Worm (Caenorhabditis elegans) whole organism, mixed stage, embryonic: ENCODE measurements around the gene srbc-66.

ENCODE experiments used
- M03D4.4 ChIP-seq: sonication (generic microtip); optimal IDR thresholded peaks from 2 replicates; lab custom pipeline; 2017; ENCODE audit warnings: mild to moderate bottlenecking, missing genetic modification characterization, missing compliant biosample characterization
- bed-3 ChIP-seq: fragments of 200-800 bp; sonication (Bioruptor generic); optimal IDR thresholded peaks from 3 replicates; lab custom pipeline; 2018; ENCODE audit warnings: mild to moderate bottlenecking, missing genetic modification characterization, moderate library complexity, missing compliant biosample characterization
- blmp-1 ChIP-seq: fragments of 150-350 bp; optimal IDR thresholded peaks from 2 replicates; lab custom pipeline; 2014; ENCODE audit warnings: missing biosample characterization, missing genetic modification characterization
- ceh-39 ChIP-seq: fragments of 150-350 bp; optimal IDR thresholded peaks from 2 replicates; lab custom pipeline; 2014; ENCODE audit warnings: missing biosample characterization, missing genetic modification characterization
- ceh-43 ChIP-seq: fragments of 200-800 bp; sonication (Bioruptor generic); optimal IDR thresholded peaks from 2 replicates; lab custom pipeline; 2018; ENCODE audit warnings: mild to moderate bottlenecking, missing genetic modification characterization, moderate library complexity, missing compliant biosample characterization
- ceh-83 ChIP-seq: fragments of 200-800 bp; sonication (Bioruptor generic); optimal IDR thresholded peaks from 2 replicates; lab custom pipeline; 2018; ENCODE audit warnings: mild to moderate bottlenecking, missing genetic modification characterization, missing compliant biosample characterization
- ces-1 ChIP-seq: fragments of 150-350 bp; optimal IDR thresholded peaks from 2 replicates; lab custom pipeline; 2014; ENCODE audit warnings: missing biosample characterization, missing genetic modification reagents, missing genetic modification characterization
- drap-1 ChIP-seq: fragments of 200-800 bp; sonication (Bioruptor generic); optimal IDR thresholded peaks from 3 replicates; lab custom pipeline; 2018; ENCODE audit warnings: mild to moderate bottlenecking, missing genetic modification characterization, missing compliant biosample characterization
- elt-1 ChIP-seq: sonication (generic microtip); optimal IDR thresholded peaks from 2 replicates; lab custom pipeline; 2017; ENCODE audit warnings: missing genetic modification characterization, mild to moderate bottlenecking, missing compliant biosample characterization, antibody characterized with exemption, moderate library complexity, borderline replicate concordance; ENCODE audit not compliant: insufficient read depth
- elt-3 ChIP-seq: fragments of 150-350 bp; optimal IDR thresholded peaks from 2 replicates; lab custom pipeline; 2014; ENCODE audit warnings: missing biosample characterization, missing genetic modification characterization
- flh-1 ChIP-seq: fragments of 200-800 bp; sonication (Bioruptor generic); optimal IDR thresholded peaks from 2 replicates; lab custom pipeline; 2018; ENCODE audit warnings: mild to moderate bottlenecking, missing genetic modification characterization, moderate library complexity, missing compliant biosample characterization
- ham-2 ChIP-seq: fragments of 200-800 bp; sonication (Bioruptor generic); optimal IDR thresholded peaks from 2 replicates; lab custom pipeline; 2018; ENCODE audit warnings: mild to moderate bottlenecking, missing genetic modification characterization, missing compliant biosample characterization
- hlh-1 ChIP-seq: fragments of 150-350 bp; optimal IDR thresholded peaks from 2 replicates; lab custom pipeline; 2014; ENCODE audit warnings: missing biosample characterization, missing genetic modification reagents, missing genetic modification characterization
- lin-13 ChIP-seq: fragments of 150-350 bp; optimal IDR thresholded peaks from 2 replicates; lab custom pipeline; 2014; ENCODE audit warnings: missing biosample characterization, missing genetic modification characterization
- lin-32 ChIP-seq: fragments of 200-800 bp; sonication (Bioruptor generic); optimal IDR thresholded peaks from 2 replicates; lab custom pipeline; 2018; ENCODE audit warnings: mild to moderate bottlenecking, missing genetic modification characterization, missing compliant biosample characterization
- lsy-2 ChIP-seq: fragments of 150-350 bp; optimal IDR thresholded peaks from 2 replicates; lab custom pipeline; 2014; ENCODE audit warnings: missing biosample characterization, missing genetic modification characterization
- mab-5 ChIP-seq: fragments of 150-350 bp; optimal IDR thresholded peaks from 2 replicates; lab custom pipeline; 2014; ENCODE audit warnings: missing biosample characterization, missing genetic modification characterization
- mep-1 ChIP-seq: fragments of 150-350 bp; optimal IDR thresholded peaks from 2 replicates; lab custom pipeline; 2017; ENCODE audit warnings: missing biosample characterization, missing genetic modification reagents, missing genetic modification characterization, inconsistent platforms
- mls-2 ChIP-seq: sonication (generic microtip); optimal IDR thresholded peaks from 2 replicates; lab custom pipeline; 2016; ENCODE audit warnings: mild to moderate bottlenecking, missing genetic modification characterization, moderate library complexity, missing compliant biosample characterization
- nhr-12 ChIP-seq: fragments of 150-350 bp; optimal IDR thresholded peaks from 2 replicates; lab custom pipeline; 2014; ENCODE audit warnings: missing biosample characterization, missing genetic modification characterization
- nhr-2 ChIP-seq: fragments of 150-350 bp; optimal IDR thresholded peaks from 2 replicates; lab custom pipeline; 2014; ENCODE audit warnings: missing biosample characterization, missing genetic modification characterization
- nhr-237 ChIP-seq: fragments of 150-350 bp; optimal IDR thresholded peaks from 2 replicates; lab custom pipeline; 2014; ENCODE audit warnings: missing biosample characterization, missing genetic modification characterization
- nhr-28 ChIP-seq: fragments of 150-350 bp; optimal IDR thresholded peaks from 2 replicates; lab custom pipeline; 2014; ENCODE audit warnings: missing biosample characterization, missing genetic modification characterization
- nhr-76 ChIP-seq: sonication (generic microtip); optimal IDR thresholded peaks from 2 replicates; lab custom pipeline; 2017; ENCODE audit warnings: missing biosample characterization, missing genetic modification characterization
- pha-4 ChIP-seq: fragments of 150-350 bp; optimal IDR thresholded peaks from 2 replicates; lab custom pipeline; 2018; ENCODE audit warnings: missing biosample characterization, missing genetic modification reagents, missing genetic modification characterization
- sem-2 ChIP-seq: fragments of 200-800 bp; sonication (Bioruptor generic); optimal IDR thresholded peaks from 2 replicates; lab custom pipeline; 2018; ENCODE audit warnings: mild to moderate bottlenecking, missing genetic modification characterization, missing compliant biosample characterization
- sptf-1 ChIP-seq: sonication (generic microtip); optimal IDR thresholded peaks from 2 replicates; lab custom pipeline; 2017; ENCODE audit warnings: mild to moderate bottlenecking, missing genetic modification characterization, moderate library complexity, missing compliant biosample characterization
- tbx-8 ChIP-seq: fragments of 200-800 bp; sonication (Bioruptor generic); optimal IDR thresholded peaks from 2 replicates; lab custom pipeline; 2018; ENCODE audit warnings: mild to moderate bottlenecking, missing genetic modification characterization, moderate library complexity, missing compliant biosample characterization
- unc-120 ChIP-seq: sonication (generic microtip); optimal IDR thresholded peaks from 2 replicates; lab custom pipeline; 2017; ENCODE audit warnings: missing genetic modification characterization, missing compliant biosample characterization; ENCODE audit not compliant: poor library complexity, severe bottlenecking
- unc-39 ChIP-seq: fragments of 150-350 bp; optimal IDR thresholded peaks from 2 replicates; lab custom pipeline; 2014; ENCODE audit warnings: missing biosample characterization, missing genetic modification characterization
- unc-62 ChIP-seq: fragments of 150-350 bp; optimal IDR thresholded peaks from 2 replicates; lab custom pipeline; 2014; ENCODE audit warnings: missing biosample characterization, missing genetic modification reagents, missing genetic modification characterization
- zip-8 ChIP-seq: fragments of 150-350 bp; optimal IDR thresholded peaks from 2 replicates; lab custom pipeline; 2014; ENCODE audit warnings: missing biosample characterization, missing genetic modification characterization

Gene srbc-66

DNA sequence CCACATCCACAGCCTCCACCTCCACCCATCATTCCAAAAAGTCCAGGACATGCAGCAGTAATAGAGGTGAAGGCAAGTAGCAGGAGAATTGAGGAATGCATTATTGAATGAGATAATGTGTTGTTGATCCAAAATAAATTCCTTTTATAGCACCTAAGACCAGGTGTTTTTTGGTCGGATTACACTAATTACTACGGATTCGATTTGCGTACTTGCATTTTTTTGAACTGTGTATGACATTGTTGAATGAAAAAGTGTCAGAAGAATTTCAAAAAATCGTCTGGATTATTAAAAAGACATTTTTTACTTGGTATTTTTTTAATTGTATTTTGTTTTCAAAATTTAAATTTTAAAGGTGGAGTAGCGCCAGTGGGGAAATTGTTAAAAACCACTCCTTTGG, 21.3 kb downstream of the srbc-66 start, which contains the start of gene grl-28:
Gene grl-28 (minus strand): TSS at position 101 of the 400 bp plus-strand sequence.
- TF ChIP-seq unc-62 (GFP tag; lab: Kevin White, UChicago) (no peak), ces-1 (GFP tag; lab: Kevin White, UChicago) (no peak), blmp-1 (no peak), lin-13 (tag; lab: Kevin White, UChicago) (no peak), mep-1 (tag; lab: Kevin White, UChicago) (no peak), nhr-28 (tag; lab: Kevin White, UChicago) (no peak), lin-32 (GFP tag; lab: Kevin White, UChicago) (no peak), drap-1 (GFP tag; lab: Kevin White, UChicago) (no peak), elt-3 (tag; lab: Kevin White, UChicago) (no peak), unc-39 (tag; lab: Kevin White, UChicago) (no peak), nhr-2 (tag; lab: Kevin White, UChicago) (no peak), ceh-83 (GFP tag; lab: Kevin White, UChicago) (no peak), mls-2 (tag; lab: Kevin White, UChicago) (no peak), nhr-237 (tag; lab: Kevin White, UChicago) (no peak), pha-4 (tag; lab: Kevin White, UChicago) (no peak), elt-1 (tag; lab: Kevin White, UChicago) (no peak)

DNA sequence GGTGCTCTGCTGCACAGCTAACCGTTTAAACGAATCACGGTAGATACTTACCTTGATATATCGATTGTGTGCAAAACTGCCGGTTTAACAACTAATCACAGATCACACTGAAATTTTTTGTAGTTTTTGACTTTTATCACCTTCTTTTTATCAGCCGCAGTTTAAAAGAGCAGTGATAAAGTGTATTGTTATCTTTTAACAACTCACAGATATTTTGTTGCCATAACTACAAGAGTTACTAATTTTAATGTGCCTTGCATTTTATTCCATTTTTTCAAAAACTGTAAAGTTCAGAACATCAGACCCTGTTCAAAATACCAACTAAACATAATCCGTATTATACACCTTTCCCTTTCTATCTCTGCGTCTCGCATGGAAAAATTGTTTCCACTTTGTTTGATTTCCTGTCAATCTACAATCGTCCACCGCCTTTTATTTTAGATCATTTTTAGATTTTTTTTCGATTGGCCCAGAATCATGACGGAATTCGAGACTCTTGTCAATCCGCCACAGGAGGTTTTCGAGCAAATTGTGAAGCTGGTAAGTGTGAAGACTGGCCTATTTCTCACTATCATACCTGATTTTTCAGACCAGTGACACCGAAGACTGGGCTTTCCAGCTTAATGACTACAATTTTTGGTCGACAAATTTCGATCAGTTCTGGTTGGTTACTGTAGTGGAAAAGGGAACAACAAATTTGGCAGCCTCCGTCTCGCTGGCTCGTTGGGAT, 22.4 kb downstream of the srbc-66 start, which contains the start of gene T24A6.20:
Gene T24A6.20 (plus strand): TSS at position 395 of the 730 bp plus-strand sequence.
- TF ChIP-seq mls-2 (tag; lab: Kevin White, UChicago) (no peak), tbx-8 (GFP tag; lab: Kevin White, UChicago) (no peak), ceh-39 (tag; lab: Kevin White, UChicago) (peak; percentile 5)

DNA sequence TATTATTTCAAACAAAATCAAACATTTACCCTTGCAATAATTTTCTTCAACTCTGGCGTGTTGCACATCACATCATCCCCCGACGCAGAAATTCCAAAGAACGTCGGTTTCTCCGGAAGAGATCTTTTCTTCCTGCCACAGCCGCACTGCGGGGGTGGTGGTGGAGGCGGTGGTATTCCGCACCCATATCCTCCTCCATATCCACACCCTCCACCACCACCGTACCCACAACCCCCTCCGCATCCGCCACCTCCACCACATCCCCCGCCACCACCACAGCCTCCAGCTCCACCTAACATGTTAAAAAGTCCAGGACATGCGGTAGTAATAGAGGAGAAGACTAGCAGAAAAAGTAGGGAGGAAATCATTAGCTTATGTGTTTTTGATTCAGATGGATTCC, 24.4 kb downstream of the srbc-66 start, which contains the start of gene grl-29:
Gene grl-29 (minus strand): TSS at position 368 of the 400 bp plus-strand sequence.
- TF ChIP-seq nhr-2 (tag; lab: Kevin White, UChicago) (no peak), mab-5 (no peak), ceh-43 (no peak), bed-3 (no peak), sptf-1 (no peak), blmp-1 (no peak), unc-39 (tag; lab: Kevin White, UChicago) (no peak), nhr-28 (tag; lab: Kevin White, UChicago) (no peak), zip-8 (no peak), sem-2 (GFP tag; lab: Kevin White, UChicago) (no peak), ceh-83 (GFP tag; lab: Kevin White, UChicago) (no peak), M03D4.4 (tag; lab: Kevin White, UChicago) (no peak), unc-120 (tag; lab: Kevin White, UChicago) (no peak), mep-1 (tag; lab: Kevin White, UChicago) (no peak), nhr-12 (tag; lab: Kevin White, UChicago) (no peak)

DNA sequence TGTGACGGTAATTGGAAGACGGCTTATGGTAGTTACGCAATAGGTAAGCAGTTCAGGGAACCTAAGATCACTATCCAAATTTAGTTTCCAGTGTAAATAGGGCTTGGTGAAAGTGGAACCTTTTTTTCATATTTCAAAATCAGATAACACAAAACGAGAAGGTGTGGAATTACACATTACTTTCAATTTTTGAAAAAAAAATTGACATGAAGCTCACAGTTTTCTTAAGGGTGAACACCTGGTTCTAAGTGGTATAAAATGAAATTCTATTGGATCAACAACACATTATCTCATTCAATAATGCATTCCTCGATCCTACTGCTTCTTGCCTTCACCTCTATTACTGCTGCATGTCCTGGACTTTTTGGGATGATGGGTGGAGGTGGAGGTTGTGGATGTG, 25.5 kb downstream of the srbc-66 start, which contains the start of gene grl-30:
Gene grl-30 (plus strand): TSS at position 301 of the 400 bp plus-strand sequence.
- TF ChIP-seq flh-1 (no peak), zip-8 (peak; percentile 20)

DNA sequence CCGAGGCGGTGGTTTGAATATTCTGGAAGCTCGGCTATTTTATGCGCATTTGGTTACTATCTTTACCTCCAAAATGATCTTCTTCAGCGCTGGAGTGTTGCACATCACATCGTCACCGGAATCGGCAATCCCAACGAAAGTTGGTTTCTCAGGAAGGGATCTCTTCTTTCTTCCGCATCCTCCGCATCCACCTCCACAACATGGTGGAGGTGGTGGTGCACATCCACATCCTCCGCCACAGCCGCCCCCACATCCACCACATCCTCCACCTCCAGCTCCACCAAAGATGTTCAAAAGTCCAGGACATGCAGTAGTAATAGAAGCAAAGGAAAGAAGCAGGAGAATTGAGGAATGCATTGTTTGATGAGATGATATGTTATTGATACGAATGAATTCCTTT, 26.9 kb downstream of the srbc-66 start, which contains the start of gene grl-31:
Gene grl-31 (minus strand): TSS at position 357 of the 400 bp plus-strand sequence.
- TF ChIP-seq bed-3 (no peak), unc-39 (tag; lab: Kevin White, UChicago) (no peak), flh-1 (no peak), drap-1 (GFP tag; lab: Kevin White, UChicago) (no peak), nhr-2 (tag; lab: Kevin White, UChicago) (no peak), blmp-1 (no peak), lsy-2 (tag; lab: Kevin White, UChicago) (no peak), nhr-28 (tag; lab: Kevin White, UChicago) (no peak), hlh-1 (tag; lab: Kevin White, UChicago) (no peak), nhr-76 (tag; lab: Kevin White, UChicago) (no peak), ham-2 (GFP tag; lab: Kevin White, UChicago) (no peak), elt-1 (tag; lab: Kevin White, UChicago) (no peak), zip-8 (no peak), pha-4 (tag; lab: Kevin White, UChicago) (no peak), tbx-8 (GFP tag; lab: Kevin White, UChicago) (no peak), mls-2 (tag; lab: Kevin White, UChicago) (no peak), nhr-237 (tag; lab: Kevin White, UChicago) (no peak), lin-32 (GFP tag; lab: Kevin White, UChicago) (no peak)
